Fruit fly (Drosophila melanogaster) whole organism, pupa: ENCODE results near the gene His4r.

Source experiments
- CG13204 ChIP-seq: fragments of 200-800 bp; sonication (Bioruptor generic); optimal IDR thresholded peaks from 2 replicates; lab custom pipeline; 2018; ENCODE audit warnings: missing biosample characterization, mild to moderate bottlenecking, missing genetic modification characterization, moderate library complexity
- CG32121 ChIP-seq: fragments of 200-800 bp; sonication (Bioruptor generic); IDR thresholded peaks from 2 replicates; pipeline ENCODE4 v1.3.6; 2022; ENCODE audit warnings: missing biosample characterization, missing genetic modification characterization
- CG4496 ChIP-seq: fragments of 200-800 bp; sonication (Bioruptor generic); IDR thresholded peaks from 3 replicates; pipeline ENCODE4 v1.3.6; 2022; ENCODE audit warnings: missing biosample characterization, missing genetic modification characterization
- CG8159 ChIP-seq: fragments of 200-800 bp; sonication (Bioruptor generic); optimal IDR thresholded peaks from 3 replicates; lab custom pipeline; 2018; ENCODE audit warnings: missing biosample characterization, mild to moderate bottlenecking, missing genetic modification characterization, moderate library complexity
- CG9948 ChIP-seq: fragments of 200-800 bp; sonication (Bioruptor generic); optimal IDR thresholded peaks from 2 replicates; lab custom pipeline; 2018; ENCODE audit warnings: missing biosample characterization, mild to moderate bottlenecking, missing genetic modification characterization, moderate library complexity
- EcR ChIP-seq: fragments of 200-800 bp; sonication (Bioruptor generic); optimal IDR thresholded peaks from 3 replicates; lab custom pipeline; 2019; ENCODE audit warnings: missing biosample characterization, missing genetic modification characterization, mild to moderate bottlenecking, moderate library complexity, missing genetic modification reagents
- Pif1B ChIP-seq: fragments of 200-800 bp; sonication (Bioruptor generic); optimal IDR thresholded peaks from 3 replicates; lab custom pipeline; 2016; ENCODE audit warnings: missing biosample characterization, missing genetic modification characterization
- rn ChIP-seq: fragments of 200-800 bp; sonication (Bioruptor generic); IDR thresholded peaks from 2 replicates; pipeline ENCODE4 v1.3.6; 2022; ENCODE audit warnings: missing biosample characterization, missing genetic modification characterization

DNA sequence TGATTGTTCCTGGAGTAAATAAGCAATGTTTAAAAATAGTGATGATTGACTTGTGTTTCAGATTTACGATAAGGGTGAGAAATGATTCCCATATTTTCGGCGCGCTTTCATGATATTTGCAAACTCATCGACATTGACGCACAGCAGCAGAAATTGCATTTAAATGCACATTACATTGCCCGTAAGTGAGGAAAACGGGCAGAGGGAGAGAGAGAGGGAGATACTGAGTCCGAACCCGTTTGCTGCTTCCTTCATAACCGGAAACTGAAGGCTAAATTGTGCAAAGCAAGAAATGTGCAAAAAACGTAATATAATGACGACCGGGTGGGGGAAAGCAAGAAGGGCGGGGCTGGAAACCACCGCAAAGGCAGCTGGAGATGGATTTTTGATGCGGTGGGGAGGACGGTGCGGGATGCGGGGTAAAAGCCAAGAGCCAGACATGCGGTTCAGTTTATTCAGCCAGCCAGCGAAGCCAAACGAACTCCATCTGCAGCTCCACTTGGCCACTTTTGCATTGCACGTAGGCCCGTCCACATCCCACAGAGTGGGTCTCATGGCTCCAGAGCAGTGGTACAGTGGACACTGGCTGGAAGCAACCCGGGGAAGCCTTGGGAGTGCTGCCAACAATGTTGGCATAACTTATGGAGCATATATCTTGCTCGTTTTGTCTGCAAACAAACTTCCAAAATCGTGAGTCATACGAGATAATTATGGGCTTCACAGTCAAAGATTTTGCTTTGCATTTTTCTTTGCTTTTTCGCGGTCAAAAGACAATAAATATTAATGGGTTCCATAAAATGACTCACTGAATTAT, 27.7 kb downstream of the His4r start:
- TF ChIP-seq CG8159 (tag; lab: Kevin White, UChicago) (no peak), rn (no peak), CG4496 (GFP tag; lab: Robert Waterston, UW) (peak; percentile 51), CG13204 (peak; percentile 56), CG9948 (tag; lab: Kevin White, UChicago) (no peak), EcR (peak; percentile 79), Pif1B (no peak), CG32121 (GFP tag; lab: Robert Waterston, UW) (peak; percentile 55)
